Fruit fly (Drosophila melanogaster) S2 (cell line): ENCODE results near the gene Srg3.

Experiments used
- CG8478 ChIP-seq: fragments of >200 bp; optimal IDR thresholded peaks from 2 replicates; lab custom pipeline; 2018
- CTCF ChIP-seq, 2 experiments: fragments of >200 bp; optimal IDR thresholded peaks; 2 replicates each; lab custom pipeline; 2018

DNA sequence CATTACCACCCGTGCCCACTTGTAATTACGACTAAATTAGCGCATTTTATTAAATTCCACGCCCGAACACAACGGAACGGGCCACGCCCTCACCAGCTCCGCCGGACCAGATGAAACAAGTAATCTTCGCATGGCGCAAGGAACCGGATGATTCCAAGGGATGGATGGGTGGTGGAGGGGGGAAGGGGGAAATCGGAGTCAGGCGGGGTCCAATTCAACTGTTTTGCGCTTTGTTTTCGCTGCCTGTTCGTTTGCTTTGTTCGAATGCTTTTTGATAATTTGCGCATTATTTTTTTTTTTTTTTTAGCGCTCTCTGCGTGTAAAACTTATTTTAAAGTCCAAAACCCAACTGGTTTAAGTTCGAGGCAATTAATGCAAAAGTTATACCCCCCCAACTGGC lies 46.3 kb upstream of the Srg3 start:
- TF ChIP-seq CTCF (optimal IDR thresholded peaks at IDR 0.05; lab: Kevin White, UChicago) (no peak), CG8478 (no peak)
